Worm (Caenorhabditis elegans) whole organism, dauer: Measurements from ENCODE around the gene cchl-1.

Experiments
- unc-62 ChIP-seq: sonication (generic microtip); optimal IDR thresholded peaks from 2 replicates; lab custom pipeline; 2017; ENCODE audit warnings: missing biosample characterization, missing genetic modification reagents, missing genetic modification characterization

Gene cchl-1

DNA sequence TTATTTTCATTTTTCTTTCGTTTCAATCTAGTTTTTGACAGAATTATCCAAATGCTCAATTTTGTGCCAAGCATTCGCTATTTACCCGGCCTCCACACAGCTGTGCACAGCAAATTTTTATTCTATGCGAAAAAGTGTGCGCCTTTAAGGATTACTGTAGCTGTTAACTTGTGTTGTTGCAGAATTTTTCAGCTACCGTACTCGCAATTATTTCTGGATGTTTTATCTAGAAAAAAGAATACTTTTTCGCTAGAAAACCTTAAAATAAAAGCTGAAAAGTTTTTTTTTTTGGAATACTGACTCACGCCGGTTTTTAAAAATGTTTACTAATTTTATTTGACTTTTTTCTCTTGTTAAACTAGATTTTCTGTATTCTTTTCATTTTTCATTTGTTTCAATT, 5.3 kb upstream of the cchl-1 start:
- TF ChIP-seq unc-62: no peak

DNA sequence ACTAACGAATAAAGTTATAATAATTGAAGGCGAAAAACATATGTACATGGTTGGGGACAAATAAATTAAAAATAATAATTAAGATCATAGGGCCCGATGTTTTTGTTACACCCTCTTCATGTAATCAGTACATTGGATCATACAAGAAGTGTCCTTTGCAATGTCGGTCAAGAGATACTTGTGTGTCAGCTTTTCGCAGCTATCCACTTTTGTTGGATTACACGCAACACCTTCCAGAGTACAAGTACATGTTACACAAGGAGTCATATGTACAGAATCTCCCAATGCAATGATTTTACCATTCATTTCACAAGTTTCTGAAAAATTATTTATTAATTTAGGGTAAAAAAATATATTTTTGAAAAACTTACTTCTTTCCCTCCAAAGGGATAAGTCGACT, 4.8 kb upstream of the cchl-1 start:
- no peak for TF ChIP-seq unc-62

DNA sequence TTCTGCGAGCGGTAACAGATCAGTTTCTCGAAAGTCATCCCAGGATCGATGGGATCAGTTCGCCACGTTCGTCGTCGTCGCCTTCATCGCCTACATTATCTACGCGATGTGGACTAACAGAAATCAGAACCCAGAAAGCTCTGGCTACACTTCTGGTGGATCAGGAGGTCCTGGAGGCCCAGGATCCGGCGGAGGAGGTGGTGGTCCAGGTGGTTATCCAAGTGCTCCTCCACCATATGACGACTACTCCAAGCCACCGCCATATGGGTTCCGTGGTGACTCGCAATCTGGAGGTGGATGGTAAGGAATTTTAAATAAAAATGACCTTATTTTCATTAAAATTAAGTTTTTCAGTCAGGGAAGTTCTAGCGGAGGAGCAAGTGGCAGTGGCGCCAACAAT, 4.0 kb upstream of the cchl-1 start:
- no peak for TF ChIP-seq unc-62

DNA sequence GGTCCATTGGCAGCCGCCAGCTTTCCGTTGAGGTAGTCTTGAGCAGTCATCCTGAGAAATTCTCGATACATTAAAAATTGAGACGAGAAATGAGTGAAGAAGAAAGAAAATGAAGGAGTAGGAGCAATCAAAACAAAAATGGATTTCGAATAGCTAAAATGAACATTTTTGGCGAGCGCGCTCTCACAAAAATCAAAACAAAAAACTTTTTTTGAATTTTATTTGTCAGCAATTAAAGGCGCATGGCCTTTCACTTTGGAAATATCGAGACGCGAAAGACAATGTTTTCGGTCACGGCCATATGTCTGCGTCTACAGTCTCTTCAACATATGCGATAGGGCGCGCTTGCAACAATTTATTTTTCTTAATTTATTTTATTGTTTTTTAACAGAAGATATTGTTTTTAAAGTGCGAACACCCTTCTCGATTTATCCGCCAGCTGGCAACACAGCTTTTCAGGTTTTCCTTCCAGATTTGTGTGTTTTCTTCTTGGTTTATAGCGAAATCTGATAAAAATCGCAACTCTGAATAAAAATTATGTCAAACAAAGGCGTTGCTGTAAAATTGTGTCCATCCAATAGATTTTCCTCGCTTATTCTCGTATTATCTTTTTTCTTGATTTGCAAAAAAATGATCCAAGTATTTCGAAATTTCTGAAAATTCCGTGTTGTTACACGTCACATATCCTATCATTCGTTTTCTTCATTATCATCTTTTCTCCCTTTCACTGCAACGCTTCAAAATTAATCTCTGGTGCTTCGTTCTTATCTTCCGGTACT, 2.9 kb upstream of the cchl-1 start, which contains the start of the genes rpn-9 and T06D8.9:
Gene rpn-9, minus strand, starts transcription at position 51 of the 779 bp plus-strand sequence.
Gene T06D8.9, plus strand, starts transcription at position 729 of the 779 bp plus-strand sequence.
- TF ChIP-seq unc-62: no peak

DNA sequence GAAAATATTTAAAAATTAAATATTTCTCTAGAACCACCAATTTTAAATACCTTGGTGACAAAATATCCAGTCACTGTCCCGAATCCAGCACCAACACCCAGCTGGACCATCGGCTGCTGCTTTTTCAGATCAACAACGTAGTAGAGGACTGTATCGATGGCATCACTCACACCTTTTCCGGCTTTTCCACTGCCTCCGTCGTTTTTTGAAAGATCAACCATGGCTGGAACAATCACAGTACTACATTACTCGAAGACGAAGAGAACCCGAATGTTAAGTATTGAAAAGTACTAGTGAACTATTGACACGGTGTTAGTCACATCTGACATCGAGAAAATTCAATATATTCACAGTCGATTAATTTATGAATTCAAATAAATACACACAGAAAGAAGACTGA, 912 bp upstream of the cchl-1 start, which contains the start of gene fndc-1:
Gene fndc-1, minus strand, starts transcription at position 227 of the 400 bp plus-strand sequence.
- TF ChIP-seq unc-62: no peak

DNA sequence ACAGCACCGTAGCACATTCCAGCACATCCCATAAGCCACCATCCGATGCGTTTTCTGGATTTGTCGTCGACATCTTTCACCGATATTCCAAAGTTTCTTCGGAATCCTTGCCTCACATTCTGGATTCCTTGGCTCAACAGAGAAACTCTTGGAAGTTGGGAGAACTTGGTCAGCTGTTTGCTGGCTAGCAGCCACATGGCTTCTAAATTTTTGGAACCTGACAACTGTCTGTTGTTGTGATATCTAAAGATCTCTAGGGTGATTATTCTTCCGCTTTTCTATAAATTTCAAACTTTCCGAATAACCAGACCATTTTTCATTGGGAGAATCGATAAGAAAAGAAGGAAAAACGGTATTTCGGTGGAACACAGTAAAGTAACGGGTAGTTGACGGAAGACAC, 1.4 kb downstream of the cchl-1 start, which contains the start of gene cox-15:
Gene cox-15, minus strand, starts transcription at position 202 of the 400 bp plus-strand sequence.
- no peak for TF ChIP-seq unc-62

DNA sequence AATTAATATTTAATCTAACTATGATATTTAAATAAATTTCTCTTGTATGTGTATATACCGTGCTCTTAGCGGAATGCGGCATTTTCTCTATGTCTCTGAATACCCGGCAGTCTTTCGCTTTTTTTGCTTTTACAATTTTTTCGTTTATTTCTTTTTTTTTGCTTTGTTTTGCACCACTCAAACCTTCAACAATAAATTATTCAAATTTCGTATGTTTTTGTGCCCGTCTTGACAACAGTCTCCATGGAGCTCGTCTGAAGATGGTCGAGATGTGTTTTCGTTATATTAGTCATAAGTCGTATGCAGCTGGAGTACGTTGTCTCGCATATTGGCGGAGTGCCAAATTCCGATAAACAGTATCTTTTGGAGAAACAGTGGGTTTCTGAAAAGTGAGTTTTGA, 9.8 kb downstream of the cchl-1 start, which contains the start of gene T06D8.2:
Gene T06D8.2, plus strand, starts transcription at position 301 of the 400 bp plus-strand sequence.
- TF ChIP-seq unc-62: no peak

DNA sequence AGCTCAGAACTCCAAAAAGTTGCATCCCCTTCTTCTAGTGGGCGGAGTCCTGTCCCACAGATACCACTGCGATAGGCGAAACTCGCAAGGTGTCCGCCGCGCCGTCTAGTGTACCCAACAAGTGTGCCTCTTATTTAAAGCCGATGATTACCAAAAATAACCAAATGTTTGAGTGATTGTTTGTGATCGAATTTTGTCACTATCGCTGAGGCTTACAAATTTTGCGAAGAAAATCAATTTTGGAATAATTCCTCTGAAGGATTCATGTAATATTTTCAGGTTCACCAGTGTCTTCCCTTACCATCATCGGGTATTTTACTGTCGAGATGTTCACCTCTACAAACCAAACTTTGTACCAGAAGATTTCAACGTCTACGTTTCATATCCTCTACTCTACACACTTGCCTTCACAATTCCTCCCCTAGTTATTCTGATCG, 12.1 kb downstream of the cchl-1 start:
- no peak for TF ChIP-seq unc-62

DNA sequence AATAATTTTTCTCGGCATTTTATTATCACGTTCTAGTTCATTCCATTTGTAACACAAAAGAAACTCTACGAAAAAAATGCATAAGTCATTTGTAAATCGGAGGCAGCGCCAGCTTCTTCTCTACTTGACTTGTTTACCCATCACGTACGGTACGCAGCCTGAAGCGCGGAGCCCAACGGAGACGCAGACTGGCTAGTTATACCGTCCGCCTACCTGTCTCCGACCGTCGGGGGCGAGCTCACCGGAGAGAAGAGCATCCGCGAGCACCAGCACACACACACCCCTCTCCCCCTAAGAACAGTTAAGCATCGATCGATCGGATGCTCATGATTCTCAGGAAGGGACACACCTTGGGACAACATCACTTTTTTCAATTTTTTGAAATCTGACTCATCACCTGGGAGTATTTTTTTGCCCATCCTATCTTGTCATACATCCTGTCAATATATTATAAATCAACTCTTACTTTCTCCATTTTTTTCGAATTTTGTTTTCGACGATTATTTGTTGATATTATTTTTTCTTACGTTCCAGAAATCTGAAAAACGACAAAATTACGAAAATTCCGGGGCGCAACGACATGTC, 14.3 kb downstream of the cchl-1 start, which contains the start of gene plpr-1:
Gene plpr-1, plus strand, starts transcription at position 535 of the 585 bp plus-strand sequence.
- no peak for TF ChIP-seq unc-62

DNA sequence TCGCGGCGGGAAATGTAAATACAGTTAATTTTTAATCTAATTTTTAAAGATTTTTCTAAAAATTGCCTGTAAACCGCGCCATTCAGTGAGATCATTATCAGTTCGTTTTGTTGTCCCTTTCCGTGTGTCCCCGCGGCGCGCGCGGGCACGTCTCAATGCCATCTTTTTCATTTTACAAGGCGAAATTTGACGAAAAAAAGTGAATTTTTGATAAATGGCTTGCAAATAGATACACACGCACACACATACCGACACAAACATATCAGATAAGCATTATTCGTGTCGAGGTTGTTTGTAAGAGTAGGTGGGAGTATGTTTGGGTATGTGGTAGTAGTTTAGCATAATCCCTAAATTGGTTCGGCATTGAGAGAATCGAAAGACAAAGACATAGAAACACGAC, 30.4 kb downstream of the cchl-1 start:
- no peak for TF ChIP-seq unc-62

DNA sequence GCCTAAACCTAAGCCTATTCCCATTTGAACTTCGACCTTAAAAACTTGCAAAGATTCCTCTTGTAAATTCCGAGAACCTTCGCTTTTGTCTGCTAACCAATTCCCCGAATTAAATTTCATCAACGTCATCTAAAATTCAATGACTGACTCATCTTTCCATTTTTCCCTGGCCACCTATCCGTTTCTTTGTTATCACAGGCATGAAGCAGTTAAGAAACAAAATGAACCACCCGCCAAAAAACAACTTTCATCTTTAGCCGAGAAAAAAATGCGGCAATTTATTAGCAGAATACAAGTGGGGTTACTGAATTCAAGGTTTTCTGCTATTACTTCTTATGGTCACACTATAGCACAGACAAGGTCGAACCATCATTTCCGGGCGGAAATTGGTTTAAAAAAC, 31.5 kb downstream of the cchl-1 start:
- no peak for TF ChIP-seq unc-62

DNA sequence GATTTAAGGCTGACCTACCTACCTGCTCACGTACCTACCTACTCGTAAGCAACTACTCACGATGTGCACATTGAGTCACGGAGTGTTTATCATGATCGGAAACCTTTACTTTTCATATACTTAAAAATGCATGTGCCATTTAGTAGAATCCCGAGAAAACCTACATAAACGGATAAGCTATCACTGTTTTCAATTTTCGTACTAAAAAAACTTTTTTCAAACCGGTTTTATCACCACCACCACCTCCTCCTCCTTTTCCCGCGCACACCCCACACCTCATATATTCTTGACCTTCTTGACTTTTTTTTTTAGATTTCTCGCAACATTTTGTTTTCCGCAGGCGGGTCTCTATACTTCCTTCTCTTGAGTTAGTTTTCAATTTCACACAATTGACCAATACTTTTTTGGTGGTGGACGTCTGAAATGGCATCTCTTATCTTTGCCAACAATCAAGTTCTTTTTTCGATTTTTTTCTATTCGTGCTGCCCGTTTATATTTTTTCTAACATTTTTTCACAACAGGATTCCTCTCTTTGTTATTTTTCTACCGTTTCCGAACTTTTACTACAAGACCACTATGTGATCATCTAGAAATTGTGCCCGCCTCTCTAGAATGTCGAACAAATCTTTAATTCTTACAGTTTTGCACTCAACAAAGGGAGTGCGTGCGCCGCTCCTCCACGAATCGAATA, 33.5 kb downstream of the cchl-1 start, which contains the start of gene srap-1:
Gene srap-1, plus strand, starts transcription at position 641 of the 691 bp plus-strand sequence.
- no peak for TF ChIP-seq unc-62

DNA sequence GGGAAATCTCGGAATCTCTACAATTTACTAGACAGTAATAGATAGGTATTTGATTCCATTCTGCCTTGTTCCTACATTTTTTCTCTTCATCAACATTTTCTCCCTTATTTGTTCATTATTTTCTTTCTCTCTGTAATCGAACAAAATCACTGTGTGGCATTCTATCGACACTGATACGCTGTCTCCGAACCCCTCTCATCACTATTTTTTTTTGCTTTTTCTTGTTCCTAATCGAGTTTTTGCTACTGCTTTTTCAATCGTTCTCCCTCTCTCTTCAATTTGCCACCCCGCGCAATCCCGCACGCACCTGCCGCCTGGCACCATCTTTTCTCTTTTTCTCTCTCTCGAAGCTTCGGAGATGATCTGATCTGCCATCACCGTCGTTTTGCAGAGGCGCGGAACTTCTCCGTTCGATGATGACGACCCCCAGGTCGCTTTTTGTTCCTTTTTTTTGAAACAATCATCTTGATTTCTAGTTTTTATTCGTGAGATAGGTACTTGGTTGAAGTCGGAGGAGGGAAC, 35.9 kb downstream of the cchl-1 start:
- TF ChIP-seq unc-62: no peak

DNA sequence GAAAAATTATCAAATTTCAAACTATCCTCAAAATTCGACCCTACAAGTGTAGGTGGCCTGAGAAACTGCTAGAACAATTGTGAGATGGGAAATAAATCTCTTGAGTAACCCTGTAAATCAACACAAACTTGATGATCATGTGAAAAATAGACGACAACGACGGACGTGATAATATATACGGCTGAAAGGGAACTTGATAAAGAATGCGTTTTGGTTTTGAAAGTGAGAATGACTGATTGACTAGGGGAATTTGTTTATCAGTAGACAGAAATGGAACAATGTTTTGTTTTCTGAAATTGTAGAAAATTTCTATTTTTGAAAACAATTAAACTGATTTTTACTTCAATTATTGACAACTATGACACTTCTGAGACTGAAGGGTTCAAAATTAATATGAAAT, 42.7 kb downstream of the cchl-1 start:
- no peak for TF ChIP-seq unc-62

DNA sequence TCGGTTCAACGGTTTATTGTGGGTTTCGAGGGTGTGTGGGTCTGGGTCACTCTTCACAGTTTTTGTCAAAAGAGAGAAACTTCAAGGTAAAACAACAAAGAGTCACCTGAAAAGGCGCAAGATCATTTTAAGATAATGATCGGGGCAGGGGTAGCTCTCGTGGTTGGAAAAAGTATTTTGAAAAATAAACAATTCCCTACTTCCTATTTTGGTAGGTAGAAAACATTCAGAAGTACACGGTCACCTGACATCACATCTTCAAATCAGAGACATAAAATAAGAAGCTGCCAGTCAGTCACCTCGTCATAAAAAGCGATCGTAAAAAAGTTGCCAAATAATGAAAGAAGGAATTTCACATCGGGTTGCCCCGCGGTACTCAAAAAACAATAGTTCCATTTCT, 43.7 kb downstream of the cchl-1 start:
- TF ChIP-seq unc-62: no peak

DNA sequence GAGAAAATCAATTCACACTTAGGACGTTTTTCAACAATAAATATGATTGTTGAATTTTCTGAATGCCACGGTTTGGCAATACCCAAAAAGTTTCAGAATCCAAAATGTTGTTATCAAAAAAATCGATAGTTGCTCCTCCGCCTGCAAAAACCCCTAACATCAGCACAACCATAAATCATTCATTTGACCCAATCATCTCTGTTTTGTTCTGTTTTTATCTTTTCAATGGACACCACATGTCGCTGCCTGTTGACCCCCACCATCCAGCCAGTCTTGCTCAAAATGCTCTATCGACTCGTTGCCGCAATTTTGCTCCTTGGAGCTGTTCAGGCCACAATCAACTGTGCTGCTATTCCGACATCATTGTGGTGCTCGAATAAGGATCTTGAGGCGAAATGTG, 48.2 kb downstream of the cchl-1 start, which contains the start of gene F37H8.5:
Gene F37H8.5, plus strand, starts transcription at position 181 of the 400 bp plus-strand sequence.
- no peak for TF ChIP-seq unc-62

DNA sequence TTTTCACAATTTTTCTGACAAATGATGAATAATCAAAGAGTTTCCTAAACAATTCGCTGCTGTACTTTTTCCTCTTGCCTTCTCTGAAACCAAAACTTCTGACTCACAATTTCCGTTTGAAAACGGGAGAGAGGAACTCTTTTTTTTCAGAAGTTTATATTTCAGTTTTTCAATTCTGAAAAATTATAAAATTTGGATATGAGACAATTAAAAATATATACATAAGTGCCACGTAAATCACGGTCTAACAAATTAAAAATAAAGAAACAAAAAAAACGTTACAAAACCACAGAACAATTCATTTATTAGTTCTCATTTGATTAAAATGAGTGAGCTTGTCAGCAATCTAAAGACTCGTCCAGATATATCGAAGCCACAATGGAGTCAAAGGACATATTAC, 50.5 kb downstream of the cchl-1 start, which contains the start of gene sfxn-1.2:
Gene sfxn-1.2, plus strand, starts transcription at position 301 of the 400 bp plus-strand sequence.
- no peak for TF ChIP-seq unc-62
